Worm (Caenorhabditis elegans): ENCODE data around the gene nrde-1.

nrde-1 gene

ce11 chrIII:3701411-3702310 is 11.6 kb upstream of the nrde-1 start, which contains the start of the genes pdi-1 and C14B1.2:
Gene pdi-1 (minus strand): TSS chrIII:3701461.
Gene C14B1.2 (plus strand): TSS chrIII:3702260.
- TF ChIP-seq W03F9.2 (tag; optimal IDR thresholded peaks at IDR 0.05) (no peak), him-1 (tag; optimal IDR thresholded peaks at IDR 0.05) (no peak), dao-5 (tag; optimal IDR thresholded peaks at IDR 0.05) (no peak)

ce11 chrIII:3703397-3703796 is 9.9 kb upstream of the nrde-1 start, which contains the start of gene C14B1.3:
Gene C14B1.3 (plus strand): TSS chrIII:3703564.
- no peak for TF ChIP-seq him-1 (tag; optimal IDR thresholded peaks at IDR 0.05)
- TF ChIP-seq dao-5 (tag; optimal IDR thresholded peaks at IDR 0.05) = no peak
- peak; percentile 45 for TF ChIP-seq W03F9.2 (tag; optimal IDR thresholded peaks at IDR 0.05)

- no peak for TF ChIP-seq W03F9.2 (tag; optimal IDR thresholded peaks at IDR 0.05)
- no peak for TF ChIP-seq dao-5 (tag; optimal IDR thresholded peaks at IDR 0.05)
- TF ChIP-seq him-1 (tag; optimal IDR thresholded peaks at IDR 0.05) = no peak
These were observed 8.3 kb upstream of the nrde-1 start, which contains the start of gene wdr-5.1 for ce11 chrIII:3704967-3705366. Gene wdr-5.1 (plus strand): TSS chrIII:3705285.

- no peak for TF ChIP-seq dao-5 (tag; optimal IDR thresholded peaks at IDR 0.05)
- TF ChIP-seq him-1 (tag; optimal IDR thresholded peaks at IDR 0.05) = no peak
- TF ChIP-seq W03F9.2 (tag; optimal IDR thresholded peaks at IDR 0.05) = no peak
These were observed 6.7 kb upstream of the nrde-1 start, which contains the start of gene dph-1 for ce11 chrIII:3706586-3706985. Gene dph-1 (plus strand): TSS chrIII:3706886.

- TF ChIP-seq dao-5 (tag; optimal IDR thresholded peaks at IDR 0.05) = no peak
- TF ChIP-seq him-1 (tag; optimal IDR thresholded peaks at IDR 0.05) = no peak
- TF ChIP-seq W03F9.2 (tag; optimal IDR thresholded peaks at IDR 0.05) = no peak
These were observed 4.2 kb upstream of the nrde-1 start, which contains the start of gene alkb-8 for ce11 chrIII:3709030-3709429. Gene alkb-8 (plus strand): TSS chrIII:3709330.

ce11 chrIII:3716073-3716659 is 2.9 kb downstream of the nrde-1 start:
- no peak for TF ChIP-seq him-1 (tag; optimal IDR thresholded peaks at IDR 0.05)
- TF ChIP-seq dao-5 (tag; optimal IDR thresholded peaks at IDR 0.05) = no peak
- no peak for TF ChIP-seq W03F9.2 (tag; optimal IDR thresholded peaks at IDR 0.05)

ce11 chrIII:3719564-3719963 is 6.3 kb downstream of the nrde-1 start, which contains the start of gene C14B1.8:
Gene C14B1.8 (minus strand): TSS chrIII:3719680.
- no peak for TF ChIP-seq him-1 (tag; optimal IDR thresholded peaks at IDR 0.05)

ce11 chrIII:3723726-3724125 is 10.5 kb downstream of the nrde-1 start:
- TF ChIP-seq dao-5 (tag; optimal IDR thresholded peaks at IDR 0.05) = no peak
- no peak for TF ChIP-seq W03F9.2 (tag; optimal IDR thresholded peaks at IDR 0.05)
- TF ChIP-seq him-1 (tag; optimal IDR thresholded peaks at IDR 0.05) = no peak

ce11 chrIII:3724880-3725279 is 11.6 kb downstream of the nrde-1 start, which contains the start of gene C14B1.12:
Gene C14B1.12 (minus strand): TSS chrIII:3724980.
- TF ChIP-seq him-1 (tag; optimal IDR thresholded peaks at IDR 0.05) (no peak), dao-5 (tag; optimal IDR thresholded peaks at IDR 0.05) (no peak), W03F9.2 (tag; optimal IDR thresholded peaks at IDR 0.05) (no peak)

- TF ChIP-seq W03F9.2 (tag; optimal IDR thresholded peaks at IDR 0.05) = no peak
- TF ChIP-seq him-1 (tag; optimal IDR thresholded peaks at IDR 0.05) = no peak
- TF ChIP-seq dao-5 (tag; optimal IDR thresholded peaks at IDR 0.05) = no peak
These were observed 13.2 kb downstream of the nrde-1 start, which contains the start of gene gldi-5 for ce11 chrIII:3726443-3726842. Gene gldi-5 (minus strand): TSS chrIII:3726500.

- no peak for TF ChIP-seq dao-5 (tag; optimal IDR thresholded peaks at IDR 0.05)
- TF ChIP-seq W03F9.2 (tag; optimal IDR thresholded peaks at IDR 0.05) = no peak
- no peak for TF ChIP-seq him-1 (tag; optimal IDR thresholded peaks at IDR 0.05)
These were observed 16.3 kb downstream of the nrde-1 start, which contains the start of gene F34D10.9 for ce11 chrIII:3729520-3729919. Gene F34D10.9 (minus strand): TSS chrIII:3729620.

ce11 chrIII:3730475-3730874 is 17.2 kb downstream of the nrde-1 start, which contains the start of gene F34D10.8:
Gene F34D10.8 (plus strand): TSS chrIII:3730775.
- TF ChIP-seq him-1 (tag; optimal IDR thresholded peaks at IDR 0.05) (no peak), W03F9.2 (tag; optimal IDR thresholded peaks at IDR 0.05) (no peak), dao-5 (tag; optimal IDR thresholded peaks at IDR 0.05) (no peak)

ce11 chrIII:3734007-3734406 is 20.7 kb downstream of the nrde-1 start, which contains the start of gene F34D10.3:
Gene F34D10.3 (plus strand): TSS chrIII:3734255.
- no peak for TF ChIP-seq him-1 (tag; optimal IDR thresholded peaks at IDR 0.05)
- no peak for TF ChIP-seq dao-5 (tag; optimal IDR thresholded peaks at IDR 0.05)
- no peak for TF ChIP-seq W03F9.2 (tag; optimal IDR thresholded peaks at IDR 0.05)

ce11 chrIII:3734990-3735389 is 21.7 kb downstream of the nrde-1 start, which contains the start of gene evl-18:
Gene evl-18 (minus strand): TSS chrIII:3735039.
- TF ChIP-seq dao-5 (tag; optimal IDR thresholded peaks at IDR 0.05) (no peak), W03F9.2 (tag; optimal IDR thresholded peaks at IDR 0.05) (no peak), him-1 (tag; optimal IDR thresholded peaks at IDR 0.05) (no peak)
